Worm (Caenorhabditis elegans) whole organism, L4 larva: ENCODE data around the gene srh-31.
A peak's percentile ranks its signal among the peaks of the same experiment; 100 is the strongest.

Source experiments
- T20F7.1 ChIP-seq: fragments of 200-800 bp; sonication (Bioruptor generic); optimal IDR thresholded peaks from 2 replicates; lab custom pipeline; 2018; ENCODE audit warnings: mild to moderate bottlenecking, missing genetic modification characterization, missing compliant biosample characterization
- T26A8.4 ChIP-seq: fragments of 200-800 bp; sonication (Bioruptor generic); IDR thresholded peaks from 2 replicates; pipeline ENCODE4 v1.3.6; 2022; ENCODE audit warnings: missing genetic modification characterization, missing compliant biosample characterization
- Y105C5A.15 ChIP-seq: fragments of 200-800 bp; sonication (Bioruptor generic); IDR thresholded peaks from 2 replicates; pipeline ENCODE4 v1.3.6; 2022; ENCODE audit warnings: missing genetic modification characterization, missing compliant biosample characterization
- Y48G9A.11 ChIP-seq: fragments of 200-800 bp; sonication (Bioruptor generic); IDR thresholded peaks from 2 replicates; pipeline ENCODE4 v1.3.6; 2022; ENCODE audit warnings: missing genetic modification reagents, missing genetic modification characterization, missing compliant biosample characterization
- Y5F2A.4 ChIP-seq: fragments of 200-800 bp; sonication (Bioruptor generic); optimal IDR thresholded peaks from 2 replicates; lab custom pipeline; 2018; ENCODE audit warnings: mild to moderate bottlenecking, missing genetic modification characterization, missing compliant biosample characterization
- ZK546.5 ChIP-seq, 2 experiments: sonication (generic microtip); optimal IDR thresholded peaks; 2 replicates each; lab custom pipeline; 2017; ENCODE audit warnings: missing biosample characterization in 2 of 2, missing genetic modification characterization in 2 of 2
- aha-1 ChIP-seq: fragments of 150-350 bp; peaks from one replicate; lab custom pipeline; 2014; ENCODE audit warnings: missing biosample characterization, missing genetic modification characterization
- ceh-32 ChIP-seq: sonication (generic microtip); optimal IDR thresholded peaks from 2 replicates; lab custom pipeline; 2016; ENCODE audit warnings: mild to moderate bottlenecking, missing genetic modification characterization, missing compliant biosample characterization; ENCODE audit not compliant: poor library complexity
- ctbp-1 ChIP-seq: fragments of 200-800 bp; sonication (Bioruptor generic); IDR thresholded peaks from 2 replicates; pipeline ENCODE4 v1.3.6; 2022; ENCODE audit warnings: missing genetic modification reagents, missing genetic modification characterization, missing compliant biosample characterization
- dve-1 ChIP-seq: sonication (generic microtip); optimal IDR thresholded peaks from 2 replicates; lab custom pipeline; 2017; ENCODE audit warnings: antibody characterized with exemption, mild to moderate bottlenecking, missing genetic modification characterization, missing compliant biosample characterization; ENCODE audit not compliant: insufficient read depth
- egl-43 ChIP-seq: fragments of 200-800 bp; sonication (Bioruptor generic); IDR thresholded peaks from 2 replicates; pipeline ENCODE4 v1.3.6; 2022; ENCODE audit warnings: missing genetic modification reagents, missing genetic modification characterization, missing compliant biosample characterization
- hif-1 ChIP-seq, 2 experiments: sonication (generic microtip); optimal IDR thresholded peaks; 2 replicates each; lab custom pipeline; 2016 to 2017; ENCODE audit warnings: missing compliant biosample characterization in 2 of 2, missing genetic modification characterization in 2 of 2, missing genetic modification reagents in 2 of 2, missing genotype in 2 of 2, mild to moderate bottlenecking in 1 of 2
- jun-1 ChIP-seq: fragments of 150-350 bp; optimal IDR thresholded peaks from 2 replicates; lab custom pipeline; 2014; ENCODE audit warnings: missing biosample characterization, missing genetic modification reagents, missing genetic modification characterization
- lim-7 ChIP-seq: fragments of 200-800 bp; sonication (Bioruptor generic); IDR thresholded peaks from 2 replicates; pipeline ENCODE4 v1.3.6; 2022; ENCODE audit warnings: missing genetic modification characterization, missing compliant biosample characterization
- lin-13 ChIP-seq: fragments of 150-350 bp; optimal IDR thresholded peaks from 2 replicates; lab custom pipeline; 2014; ENCODE audit warnings: missing biosample characterization, missing genetic modification reagents, missing genetic modification characterization
- lin-38 ChIP-seq: fragments of 200-800 bp; sonication (Bioruptor generic); IDR thresholded peaks from 2 replicates; pipeline ENCODE4 v1.3.6; 2022; ENCODE audit warnings: missing genetic modification reagents, missing genetic modification characterization, missing compliant biosample characterization
- lin-39 ChIP-seq: fragments of 150-350 bp; optimal IDR thresholded peaks from 2 replicates; lab custom pipeline; 2014; ENCODE audit warnings: missing biosample characterization, missing genetic modification reagents, missing genetic modification characterization
- mdl-1 ChIP-seq, 2 experiments: fragments of 150-350 bp in 1 of 2; sonication (generic microtip) in 1 of 2; optimal IDR thresholded peaks; 2 replicates each; lab custom pipeline; 2014 to 2017; ENCODE audit warnings: missing biosample characterization in 2 of 2, missing genetic modification characterization in 2 of 2
- mdt-29 ChIP-seq: fragments of 200-800 bp; sonication (Bioruptor generic); IDR thresholded peaks from 2 replicates; pipeline ENCODE4 v1.3.6; 2022; ENCODE audit warnings: missing genetic modification reagents, missing genetic modification characterization, missing compliant biosample characterization
- mes-2 ChIP-seq: sonication (generic microtip); optimal IDR thresholded peaks from 2 replicates; lab custom pipeline; 2016; ENCODE audit warnings: missing genotype, mild to moderate bottlenecking, missing genetic modification characterization, missing compliant biosample characterization; ENCODE audit not compliant: poor library complexity, severe bottlenecking
- mxl-2 ChIP-seq: fragments of 200-800 bp; sonication (Bioruptor generic); conservative IDR thresholded peaks from 2 replicates; pipeline ENCODE4 v1.3.6; 2022; ENCODE audit warnings: missing genetic modification reagents, missing genetic modification characterization, missing compliant biosample characterization
- nhr-25 ChIP-seq: sonication (generic microtip); optimal IDR thresholded peaks from 2 replicates; lab custom pipeline; 2017; ENCODE audit warnings: missing genetic modification characterization, mild to moderate bottlenecking, missing compliant biosample characterization, antibody characterized with exemption, moderate library complexity, borderline replicate concordance; ENCODE audit not compliant: insufficient read depth
- nhr-42 ChIP-seq: fragments of 200-800 bp; sonication (Bioruptor generic); IDR thresholded peaks from 2 replicates; pipeline ENCODE4 v1.3.6; 2022; ENCODE audit warnings: missing genetic modification characterization, missing compliant biosample characterization
- nhr-48 ChIP-seq: sonication (generic microtip); optimal IDR thresholded peaks from 2 replicates; lab custom pipeline; 2016; ENCODE audit warnings: mild to moderate bottlenecking, missing genetic modification characterization, missing compliant biosample characterization
- skn-1 ChIP-seq: fragments of 150-350 bp; optimal IDR thresholded peaks from 2 replicates; lab custom pipeline; 2014; ENCODE audit warnings: missing biosample characterization, missing genetic modification characterization
- snpc-1.2 ChIP-seq: fragments of 200-800 bp; sonication (Bioruptor generic); IDR thresholded peaks from 2 replicates; pipeline ENCODE4 v1.3.6; 2022; ENCODE audit warnings: missing genetic modification reagents, missing genetic modification characterization, missing compliant biosample characterization
- spr-1 ChIP-seq: sonication (generic microtip); optimal IDR thresholded peaks from 2 replicates; lab custom pipeline; 2016; ENCODE audit warnings: mild to moderate bottlenecking, missing genetic modification characterization, missing compliant biosample characterization
- unc-39 ChIP-seq: sonication (generic microtip); optimal IDR thresholded peaks from 2 replicates; lab custom pipeline; 2017; ENCODE audit warnings: missing biosample characterization, missing genetic modification characterization
- vab-7 ChIP-seq: fragments of 200-800 bp; sonication (Bioruptor generic); IDR thresholded peaks from 2 replicates; pipeline ENCODE4 v1.3.6; 2022; ENCODE audit warnings: missing genetic modification reagents, missing genetic modification characterization, missing compliant biosample characterization
- zfp-2 ChIP-seq: sonication (generic microtip); optimal IDR thresholded peaks from 2 replicates; lab custom pipeline; 2016; ENCODE audit warnings: mild to moderate bottlenecking, missing genetic modification characterization, missing compliant biosample characterization
- zip-11 ChIP-seq: fragments of 200-800 bp; sonication (Bioruptor generic); IDR thresholded peaks from 2 replicates; pipeline ENCODE4 v1.3.6; 2022; ENCODE audit warnings: missing genetic modification characterization, missing compliant biosample characterization

srh-31 gene

ce11 chrV:17695802-17696201 is 11.3 kb upstream of the srh-31 start, which contains the start of gene Y26G10.1:
Gene Y26G10.1 (minus strand): TSS chrV:17695902.
- TF ChIP-seq vab-7 (GFP tag; lab: Robert Waterston, UW) (no peak), skn-1 (tag; lab: Kevin White, UChicago) (no peak), Y105C5A.15 (GFP tag; lab: Robert Waterston, UW) (no peak), zfp-2 (tag; lab: Kevin White, UChicago) (no peak), egl-43 (GFP tag; lab: Robert Waterston, UW) (no peak), ZK546.5 (tag; optimal IDR thresholded peaks at IDR 0.05; lab: Kevin White, UChicago) (no peak), snpc-1.2 (no peak), Y48G9A.11 (GFP tag; lab: Robert Waterston, UW) (no peak)

DNA sequence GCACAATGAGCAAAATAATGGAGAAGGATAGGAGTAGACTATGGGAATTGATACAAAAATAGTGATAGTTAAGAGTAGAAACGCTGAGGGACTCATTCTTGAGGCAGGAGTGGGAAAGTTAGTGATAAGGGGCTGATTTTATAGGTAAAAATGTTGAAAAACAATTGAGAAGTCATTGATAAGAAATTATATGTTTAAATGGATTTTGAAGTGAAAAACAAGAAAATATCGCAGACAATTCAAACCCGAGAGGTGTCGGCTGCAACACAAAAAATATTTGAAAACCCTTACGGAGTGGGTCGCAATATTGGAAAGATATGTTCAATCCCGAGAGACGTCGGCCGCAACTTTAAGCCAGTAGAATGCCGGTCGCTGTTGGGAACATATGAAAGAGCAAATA is 10.4 kb upstream of the srh-31 start, which contains the start of gene spp-29:
TSS of gene spp-29 (minus strand) at position 101 of the 400 bp plus-strand sequence.
- TF ChIP-seq lin-38 (GFP tag; lab: Robert Waterston, UW): no peak
- no peak for TF ChIP-seq spr-1 (tag; lab: Kevin White, UChicago)
- TF ChIP-seq ceh-32 (tag; lab: Kevin White, UChicago): no peak
- no peak for TF ChIP-seq egl-43 (GFP tag; lab: Robert Waterston, UW)
- TF ChIP-seq lim-7 (GFP tag; lab: Robert Waterston, UW): no peak
- no peak for TF ChIP-seq ZK546.5 (tag; optimal IDR thresholded peaks at IDR 0.05; lab: Kevin White, UChicago)
- TF ChIP-seq jun-1 (tag; lab: Kevin White, UChicago): no peak
- no peak for TF ChIP-seq nhr-25 (tag; lab: Kevin White, UChicago)
- no peak for TF ChIP-seq Y5F2A.4 (GFP tag; lab: Kevin White, UChicago)
- no peak for TF ChIP-seq T26A8.4 (GFP tag; lab: Robert Waterston, UW)
- TF ChIP-seq aha-1 (tag; lab: Kevin White, UChicago): no peak

ce11 chrV:17699097-17699496 is 8.0 kb upstream of the srh-31 start, which contains the start of gene Y26G10.4:
Gene Y26G10.4 (minus strand): TSS chrV:17699197.
- no peak for TF ChIP-seq lin-39 (tag; lab: Kevin White, UChicago)
- no peak for TF ChIP-seq mdl-1 (tag; optimal IDR thresholded peaks at IDR 0.05; lab: Kevin White, UChicago)

DNA sequence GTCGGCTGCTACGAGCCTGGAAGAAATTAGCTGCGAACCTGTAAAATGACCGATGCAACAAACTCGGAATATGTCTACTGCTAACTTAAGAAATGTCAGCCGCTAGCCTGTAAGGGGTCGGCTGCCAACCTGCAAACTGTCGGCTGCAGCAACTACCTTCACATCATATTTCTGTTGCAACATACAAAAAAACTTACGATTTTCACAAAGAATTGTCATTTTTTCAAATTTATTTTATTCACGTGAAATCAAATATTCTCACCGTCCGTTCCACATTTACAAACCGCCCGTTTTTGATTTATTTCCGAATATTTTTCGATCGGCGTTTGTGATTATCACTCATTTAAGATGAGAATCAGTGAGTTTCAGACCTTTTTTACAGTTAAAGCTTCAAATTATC is 7.5 kb upstream of the srh-31 start, which contains the start of gene Y26G10.6:
TSS of gene Y26G10.6 (plus strand) at position 301 of the 400 bp plus-strand sequence.
- no peak for TF ChIP-seq nhr-42 (GFP tag; lab: Robert Waterston, UW)
- TF ChIP-seq hif-1 (tag; optimal IDR thresholded peaks at IDR 0.05; lab: Kevin White, UChicago): no peak
- TF ChIP-seq zfp-2 (tag; lab: Kevin White, UChicago): no peak
- TF ChIP-seq lin-13 (GFP tag; lab: Kevin White, UChicago): no peak
- TF ChIP-seq dve-1 (tag; lab: Kevin White, UChicago): no peak
- TF ChIP-seq ceh-32 (tag; lab: Kevin White, UChicago): no peak
- no peak for TF ChIP-seq T20F7.1 (GFP tag; lab: Kevin White, UChicago)
- TF ChIP-seq mdt-29: no peak
- no peak for TF ChIP-seq ctbp-1
- TF ChIP-seq mxl-2: no peak
- TF ChIP-seq lin-39 (tag; lab: Kevin White, UChicago): no peak
- no peak for TF ChIP-seq unc-39 (tag; lab: Kevin White, UChicago)
- TF ChIP-seq zip-11 (GFP tag; lab: Robert Waterston, UW): no peak
- TF ChIP-seq nhr-48 (tag; lab: Kevin White, UChicago): no peak
- TF ChIP-seq, all 104 proteins: peak for 0

ce11 chrV:17700728-17701262 is 6.3 kb upstream of the srh-31 start, which contains the start of the genes Y26G10.5 and srh-32:
Gene Y26G10.5 (minus strand): TSS chrV:17700828.
Gene srh-32 (plus strand): TSS chrV:17701212.
- peak; percentile 55 for TF ChIP-seq aha-1 (tag; lab: Kevin White, UChicago)
- TF ChIP-seq mes-2 (tag; lab: Kevin White, UChicago): no peak
